Fruit fly (Drosophila melanogaster) whole organism, embryonic: Measurements from ENCODE around the gene CG4730.

Source experiments
- CG10274 ChIP-seq: fragments of 200-800 bp; sonication (Bioruptor generic); optimal IDR thresholded peaks from 3 replicates; lab custom pipeline; 2017; ENCODE audit warnings: missing biosample characterization, mild to moderate bottlenecking, missing genetic modification characterization
- CG10979 ChIP-seq: fragments of 200-800 bp; sonication (Bioruptor generic); optimal IDR thresholded peaks from 2 replicates; lab custom pipeline; 2018; ENCODE audit warnings: missing biosample characterization, mild to moderate bottlenecking, missing genetic modification characterization, moderate library complexity
- CG11093 ChIP-seq: fragments of 200-800 bp; sonication (Bioruptor generic); IDR thresholded peaks from 3 replicates; pipeline ENCODE4 v1.3.6; 2022; ENCODE audit warnings: missing biosample characterization, missing genetic modification characterization
- CG11398 ChIP-seq: fragments of 200-800 bp; sonication (Bioruptor generic); optimal IDR thresholded peaks from 2 replicates; lab custom pipeline; 2016; ENCODE audit warnings: missing biosample characterization, missing genetic modification characterization
- CG11504 ChIP-seq: fragments of 200-800 bp; sonication (Bioruptor generic); optimal IDR thresholded peaks from 3 replicates; lab custom pipeline; 2019; ENCODE audit warnings: missing biosample characterization, mild to moderate bottlenecking, missing genetic modification characterization, moderate library complexity
- CG11696 ChIP-seq: fragments of 200-800 bp; sonication (Bioruptor generic); IDR thresholded peaks from 2 replicates; pipeline ENCODE4 v1.3.6; 2022; ENCODE audit warnings: missing biosample characterization, missing genetic modification characterization
- CG12391 ChIP-seq: fragments of 200-800 bp; sonication (Bioruptor generic); optimal IDR thresholded peaks from 3 replicates; lab custom pipeline; 2018; ENCODE audit warnings: missing biosample characterization, mild to moderate bottlenecking, missing genetic modification characterization, moderate library complexity
- CG12769 ChIP-seq: fragments of 200-800 bp; sonication (Bioruptor generic); optimal IDR thresholded peaks from 2 replicates; lab custom pipeline; 2019; ENCODE audit warnings: missing biosample characterization, mild to moderate bottlenecking, missing genetic modification characterization, moderate library complexity
- CG1602 ChIP-seq: fragments of 200-800 bp; sonication (Bioruptor generic); optimal IDR thresholded peaks from 3 replicates; lab custom pipeline; 2016; ENCODE audit warnings: missing biosample characterization, missing genetic modification characterization
- CG16813 ChIP-seq: fragments of 200-800 bp; sonication (Bioruptor generic); IDR thresholded peaks from 3 replicates; pipeline ENCODE4 v1.3.6; 2022; ENCODE audit warnings: missing biosample characterization, missing genetic modification characterization; ENCODE audit not compliant: partially characterized antibody
- CG17359 ChIP-seq: fragments of 200-800 bp; sonication (Bioruptor generic); optimal IDR thresholded peaks from 3 replicates; lab custom pipeline; 2018; ENCODE audit warnings: missing biosample characterization, mild to moderate bottlenecking, missing genetic modification characterization, moderate library complexity
- CG17361 ChIP-seq: fragments of 200-800 bp; sonication (Bioruptor generic); IDR thresholded peaks from 3 replicates; pipeline ENCODE4 v1.3.6; 2022; ENCODE audit warnings: missing biosample characterization, missing genetic modification characterization
- CG17385 ChIP-seq: fragments of 200-800 bp; sonication (Bioruptor generic); optimal IDR thresholded peaks from 3 replicates; lab custom pipeline; 2018; ENCODE audit warnings: missing biosample characterization, mild to moderate bottlenecking, missing genetic modification characterization
- CG18476 ChIP-seq: fragments of 200-800 bp; sonication (Bioruptor generic); optimal IDR thresholded peaks from 2 replicates; lab custom pipeline; 2016; ENCODE audit warnings: missing biosample characterization, mild to moderate bottlenecking, missing genetic modification characterization
- CG31441 ChIP-seq: fragments of 200-800 bp; sonication (Bioruptor generic); IDR thresholded peaks from 2 replicates; pipeline ENCODE4 v1.3.6; 2022; ENCODE audit warnings: missing biosample characterization, missing genetic modification characterization
- CG3407 ChIP-seq: fragments of 200-800 bp; sonication (Bioruptor generic); optimal IDR thresholded peaks from 2 replicates; lab custom pipeline; 2018; ENCODE audit warnings: missing biosample characterization, mild to moderate bottlenecking, missing genetic modification characterization
- CG4617 ChIP-seq: fragments of 200-800 bp; sonication (Bioruptor generic); optimal IDR thresholded peaks from 3 replicates; lab custom pipeline; 2016; ENCODE audit warnings: missing biosample characterization, missing genetic modification characterization, borderline replicate concordance
- CG4854 ChIP-seq: fragments of 200-800 bp; sonication (Bioruptor generic); optimal IDR thresholded peaks from 2 replicates; lab custom pipeline; 2016; ENCODE audit warnings: missing biosample characterization, missing genetic modification characterization, inconsistent platforms
- CG6791 ChIP-seq: fragments of 200-800 bp; sonication (Bioruptor generic); IDR thresholded peaks from 3 replicates; pipeline ENCODE4 v1.3.6; 2022; ENCODE audit warnings: missing biosample characterization, missing genetic modification characterization; ENCODE audit not compliant: partially characterized antibody
- CG6813 ChIP-seq: fragments of 200-800 bp; sonication (Bioruptor generic); optimal IDR thresholded peaks from 2 replicates; lab custom pipeline; 2017; ENCODE audit warnings: missing biosample characterization, missing genetic modification characterization, mild to moderate bottlenecking, moderate library complexity, missing genetic modification reagents
- CG8765 ChIP-seq: fragments of 200-800 bp; sonication (Bioruptor generic); IDR thresholded peaks from 2 replicates; pipeline ENCODE4 v1.3.6; 2022; ENCODE audit warnings: missing biosample characterization, missing genetic modification characterization
- CG9876 ChIP-seq: fragments of 200-800 bp; sonication (Bioruptor generic); optimal IDR thresholded peaks from 2 replicates; lab custom pipeline; 2016; ENCODE audit warnings: missing biosample characterization, missing genetic modification characterization
- Dp ChIP-seq: fragments of 200-800 bp; sonication (Bioruptor generic); optimal IDR thresholded peaks from 2 replicates; lab custom pipeline; 2018; ENCODE audit warnings: missing biosample characterization, mild to moderate bottlenecking, missing genetic modification characterization, moderate library complexity
- GATAe ChIP-seq: fragments of 200-800 bp; sonication (Bioruptor generic); conservative IDR thresholded peaks from 2 replicates; pipeline ENCODE4 v1.3.6; 2022; ENCODE audit warnings: missing biosample characterization, missing genetic modification characterization
- Hr39 ChIP-seq: fragments of >200 bp; optimal IDR thresholded peaks from 2 replicates; lab custom pipeline; 2017
- Lhr ChIP-seq: fragments of 200-800 bp; sonication (Bioruptor generic); optimal IDR thresholded peaks from 3 replicates; lab custom pipeline; 2017; ENCODE audit warnings: mild to moderate bottlenecking, missing biosample characterization, missing genetic modification reagents, missing genetic modification characterization
- MBD-R2 ChIP-seq: fragments of 200-800 bp; sonication (Bioruptor generic); IDR thresholded peaks from 2 replicates; pipeline ENCODE4 v1.3.6; 2022; ENCODE audit warnings: missing biosample characterization, missing genetic modification characterization
- Mes4 ChIP-seq: fragments of 200-800 bp; sonication (Bioruptor generic); optimal IDR thresholded peaks from 2 replicates; lab custom pipeline; 2016; ENCODE audit warnings: missing biosample characterization, missing genetic modification characterization
- Mrtf ChIP-seq: fragments of 200-800 bp; sonication (Bioruptor generic); IDR thresholded peaks from 3 replicates; pipeline ENCODE4 v1.3.6; 2022; ENCODE audit warnings: missing biosample characterization, missing genetic modification characterization
- NC2β ChIP-seq: fragments of 200-800 bp; sonication (Bioruptor generic); optimal IDR thresholded peaks from 2 replicates; lab custom pipeline; 2016; ENCODE audit warnings: missing biosample characterization, missing genetic modification characterization
- Ptx1 ChIP-seq: fragments of 200-800 bp; sonication (Bioruptor generic); IDR thresholded peaks from 2 replicates; pipeline ENCODE4 v1.3.6; 2022; ENCODE audit warnings: missing biosample characterization, missing genetic modification characterization
- Sox100B ChIP-seq: fragments of 200-800 bp; sonication (Bioruptor generic); optimal IDR thresholded peaks from 3 replicates; lab custom pipeline; 2018; ENCODE audit warnings: missing biosample characterization, mild to moderate bottlenecking, missing genetic modification characterization
- Sox102F ChIP-seq: fragments of 200-800 bp; sonication (Bioruptor generic); optimal IDR thresholded peaks from 2 replicates; lab custom pipeline; 2018; ENCODE audit warnings: missing biosample characterization, mild to moderate bottlenecking, missing genetic modification characterization, moderate library complexity
- Taf1 ChIP-seq: fragments of 200-800 bp; sonication (Bioruptor generic); IDR thresholded peaks from 2 replicates; pipeline ENCODE4 v1.3.6; 2022; ENCODE audit warnings: missing biosample characterization, missing genetic modification characterization
- al ChIP-seq: fragments of 200-800 bp; sonication (Bioruptor generic); IDR thresholded peaks from 2 replicates; pipeline ENCODE4 v1.3.6; 2022; ENCODE audit warnings: missing biosample characterization, missing genetic modification characterization
- chif ChIP-seq, 2 experiments: fragments of 200-800 bp; sonication (Bioruptor generic); optimal IDR thresholded peaks; 3 replicates each; lab custom pipeline; 2016; ENCODE audit warnings: missing biosample characterization in 2 of 2, missing genetic modification characterization in 2 of 2
- cwo ChIP-seq: fragments of 200-800 bp; sonication (Bioruptor generic); optimal IDR thresholded peaks from 3 replicates; lab custom pipeline; 2017; ENCODE audit warnings: missing biosample characterization, missing genetic modification characterization, mild to moderate bottlenecking, moderate library complexity, missing genetic modification reagents
- dati ChIP-seq: fragments of 200-800 bp; sonication (Bioruptor generic); IDR thresholded peaks from 2 replicates; pipeline ENCODE4 v1.3.6; 2022; ENCODE audit warnings: missing biosample characterization, missing genetic modification characterization
- kah ChIP-seq: fragments of 200-800 bp; sonication (Bioruptor generic); optimal IDR thresholded peaks from 2 replicates; lab custom pipeline; 2018; ENCODE audit warnings: missing biosample characterization, mild to moderate bottlenecking, missing genetic modification characterization
- lola ChIP-seq, 3 experiments: fragments of >200 bp in 2 of 3; fragments of 200-800 bp in 1 of 3; sonication (Bioruptor generic) in 1 of 3; optimal IDR thresholded peaks; 2 replicates each; lab custom pipeline; 2017 to 2019; ENCODE audit warnings: missing biosample characterization in 3 of 3, missing genetic modification characterization in 3 of 3, mild to moderate bottlenecking in 1 of 3, moderate library complexity in 1 of 3
- nerfin-1 ChIP-seq: fragments of 200-800 bp; sonication (Bioruptor generic); optimal IDR thresholded peaks from 3 replicates; lab custom pipeline; 2019; ENCODE audit warnings: missing biosample characterization, mild to moderate bottlenecking, missing genetic modification characterization, moderate library complexity
- nom ChIP-seq: fragments of 200-800 bp; sonication (Bioruptor generic); optimal IDR thresholded peaks from 2 replicates; lab custom pipeline; 2017; ENCODE audit warnings: missing biosample characterization, missing genetic modification characterization, mild to moderate bottlenecking, moderate library complexity, missing genetic modification reagents
- pita ChIP-seq: fragments of 200-800 bp; sonication (Bioruptor generic); optimal IDR thresholded peaks from 2 replicates; lab custom pipeline; 2017; ENCODE audit warnings: missing biosample characterization, mild to moderate bottlenecking, missing genetic modification characterization
- psq ChIP-seq: fragments of 200-800 bp; sonication (Bioruptor generic); optimal IDR thresholded peaks from 2 replicates; lab custom pipeline; 2017; ENCODE audit warnings: missing biosample characterization, missing genetic modification characterization
- sd ChIP-seq: fragments of 200-800 bp; sonication (Bioruptor generic); optimal IDR thresholded peaks from 3 replicates; lab custom pipeline; 2018; ENCODE audit warnings: missing biosample characterization, mild to moderate bottlenecking, missing genetic modification characterization, moderate library complexity
- stwl ChIP-seq: fragments of 200-800 bp; sonication (Bioruptor generic); optimal IDR thresholded peaks from 3 replicates; lab custom pipeline; 2018; ENCODE audit warnings: missing biosample characterization, mild to moderate bottlenecking, missing genetic modification characterization, moderate library complexity
- twi ChIP-seq: fragments of 200-800 bp; optimal IDR thresholded peaks from 2 replicates; lab custom pipeline; 2019; ENCODE audit warnings: missing biosample characterization, mild to moderate bottlenecking, missing genetic modification characterization, moderate library complexity
- wek ChIP-seq: fragments of 200-800 bp; sonication (Bioruptor generic); optimal IDR thresholded peaks from 3 replicates; lab custom pipeline; 2018; ENCODE audit warnings: missing biosample characterization, mild to moderate bottlenecking, missing genetic modification characterization, moderate library complexity
- z ChIP-seq: fragments of 200-800 bp; sonication (Bioruptor generic); IDR thresholded peaks from 3 replicates; pipeline ENCODE4 v1.3.6; 2022; ENCODE audit warnings: missing biosample characterization, missing genetic modification characterization
- zen ChIP-seq: fragments of 200-800 bp; sonication (Bioruptor generic); optimal IDR thresholded peaks from 3 replicates; lab custom pipeline; 2018; ENCODE audit warnings: missing biosample characterization, mild to moderate bottlenecking, missing genetic modification characterization, moderate library complexity

CG4730 gene

dm6 chr3R:25640463-25640862, 38.0 kb downstream of the CG4730 start (continued):
- peak; percentile 80 for TF ChIP-seq nom (GFP tag; lab: Kevin White, UChicago)
- TF ChIP-seq cwo (GFP tag; lab: Kevin White, UChicago) = peak; percentile 8
- TF ChIP-seq sd (tag; lab: Kevin White, UChicago) = no peak
- TF ChIP-seq lola (GFP tag; optimal IDR thresholded peaks at IDR 0.05; lab: Kevin White, UChicago) = peak in 1 of 3 experiments; percentile 61
- peak; percentile 40 for TF ChIP-seq CG4854 (GFP tag; lab: Kevin White, UChicago)
- peak; percentile 43 for TF ChIP-seq CG1602
- peak; percentile 64 for TF ChIP-seq CG12391 (tag; lab: Kevin White, UChicago)
- no peak for TF ChIP-seq Mrtf (GFP tag; lab: Robert Waterston, UW)
- no peak for TF ChIP-seq CG6791 (GFP tag; lab: Robert Waterston, UW)
- no peak for TF ChIP-seq wek (GFP tag; lab: Kevin White, UChicago)
- peak; percentile 16 for TF ChIP-seq Sox100B (GFP tag; lab: Kevin White, UChicago)
- peak; percentile 26 for TF ChIP-seq CG10274 (GFP tag; lab: Kevin White, UChicago)
- no peak for TF ChIP-seq Hr39 (lab: Kevin White, UChicago)
- no peak for TF ChIP-seq z
- no peak for TF ChIP-seq twi (tag; lab: Kevin White, UChicago)
- no peak for TF ChIP-seq Mes4 (GFP tag; lab: Kevin White, UChicago)
- TF ChIP-seq CG18476 (GFP tag; lab: Kevin White, UChicago) = peak; percentile 15
- TF ChIP-seq dati (GFP tag; lab: Robert Waterston, UW) = no peak
- TF ChIP-seq Dp (GFP tag; lab: Kevin White, UChicago) = no peak
- TF ChIP-seq CG9876 (GFP tag; lab: Kevin White, UChicago) = no peak
- TF ChIP-seq CG4617 (GFP tag; lab: Kevin White, UChicago) = no peak
- peak; percentile 61 for TF ChIP-seq CG31441 (GFP tag; lab: Robert Waterston, UW)
- peak; percentile 18 for TF ChIP-seq stwl (tag; lab: Kevin White, UChicago)
- TF ChIP-seq al = no peak
- peak; percentile 43; the same call in 1 of the 3 replicates for TF ChIP-seq CG11093 (GFP tag; lab: Robert Waterston, UW)
- peak; percentile 29 for TF ChIP-seq CG12769 (tag; lab: Kevin White, UChicago)
- TF ChIP-seq Lhr (GFP tag; lab: Kevin White, UChicago) = no peak
- TF ChIP-seq Taf1 (GFP tag; lab: Robert Waterston, UW) = 0 out of 2 replicates have a peak, but pooled peaks have one; percentile 15
- no peak for TF ChIP-seq CG11398 (GFP tag; lab: Kevin White, UChicago)
- TF ChIP-seq chif (GFP tag; optimal IDR thresholded peaks at IDR 0.05; lab: Kevin White, UChicago) = peak; percentile 27 to 54
- peak; percentile 29 for TF ChIP-seq CG17385 (GFP tag; lab: Kevin White, UChicago)
- no peak for TF ChIP-seq GATAe
- TF ChIP-seq kah (GFP tag; lab: Kevin White, UChicago) = no peak
- TF ChIP-seq CG10979 (tag; lab: Kevin White, UChicago) = peak; percentile 77
- TF ChIP-seq NC2β (GFP tag; lab: Kevin White, UChicago) = peak; percentile 37
- peak; percentile 60 for TF ChIP-seq Sox102F (GFP tag; lab: Kevin White, UChicago)
- TF ChIP-seq CG17361 (GFP tag; lab: Robert Waterston, UW) = peak; percentile 56
- TF ChIP-seq CG11696 = no peak
- peak; percentile 16 for TF ChIP-seq CG3407 (GFP tag; lab: Kevin White, UChicago)
- TF ChIP-seq CG11504 (tag; lab: Kevin White, UChicago) = peak; percentile 76
- TF ChIP-seq CG17359 = peak; percentile 57
- no peak for TF ChIP-seq pita (GFP tag; lab: Kevin White, UChicago)
- TF ChIP-seq psq (GFP tag; lab: Kevin White, UChicago) = no peak
- TF ChIP-seq zen (tag; lab: Kevin White, UChicago) = peak; percentile 85
- TF ChIP-seq nerfin-1 (tag; lab: Kevin White, UChicago) = peak; percentile 44
- peak; percentile 70 for TF ChIP-seq CG8765 (GFP tag; lab: Robert Waterston, UW)
- TF ChIP-seq CG16813 = no peak
- no peak for TF ChIP-seq MBD-R2 (GFP tag; lab: Robert Waterston, UW)
- peak; percentile 45 for TF ChIP-seq CG6813 (GFP tag; lab: Kevin White, UChicago)
- TF ChIP-seq Ptx1 (GFP tag; lab: Robert Waterston, UW) = peak; percentile 64; the same call in 1 of the 2 replicates
